Worm (Caenorhabditis elegans): Measurements from ENCODE around the gene ZK1067.3.

DNA sequence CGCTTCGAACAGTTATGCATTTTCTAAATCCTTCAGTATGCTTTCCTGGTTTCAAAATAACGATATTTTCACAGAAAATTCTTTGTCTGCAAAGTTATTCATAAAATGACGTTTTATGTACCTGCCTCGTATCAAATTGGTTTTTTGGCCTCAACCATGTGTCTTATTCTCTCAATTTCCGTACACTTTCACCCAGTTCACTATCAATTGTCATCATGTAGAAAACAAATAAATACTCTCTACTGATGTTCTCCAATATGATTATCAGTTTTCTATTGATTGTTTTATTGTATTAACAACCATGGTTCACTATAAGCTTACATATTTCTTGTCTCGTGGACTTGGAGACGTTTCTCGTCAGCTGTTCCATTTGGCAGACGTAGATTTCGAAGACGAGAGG, 8.2 kb downstream of the ZK1067.3 start, which contains the start of gene gst-13:
- TF ChIP-seq dao-5 (tag; optimal IDR thresholded peaks at IDR 0.05): no peak
- no peak for TF ChIP-seq him-1 (tag; optimal IDR thresholded peaks at IDR 0.05)
- TF ChIP-seq W03F9.2 (tag; optimal IDR thresholded peaks at IDR 0.05): no peak
